Fruit fly (Drosophila melanogaster) Kc167 (cell line): Measurements from ENCODE around the gene Awh.

ENCODE experiments used
- Myc ChIP-seq: fragments of >200 bp; optimal IDR thresholded peaks from 2 replicates; lab custom pipeline; 2017; ENCODE audit warnings: missing external identifiers
- Sin3A ChIP-seq: fragments of >200 bp; optimal IDR thresholded peaks from 2 replicates; lab custom pipeline; 2018; ENCODE audit warnings: missing external identifiers
- h ChIP-seq: fragments of >200 bp; optimal IDR thresholded peaks from 3 replicates; lab custom pipeline; 2018; ENCODE audit warnings: missing external identifiers
- insv ChIP-seq: fragments of >200 bp; optimal IDR thresholded peaks from 3 replicates; lab custom pipeline; 2018; ENCODE audit warnings: missing external identifiers
- psq ChIP-seq: fragments of >200 bp; optimal IDR thresholded peaks from 2 replicates; lab custom pipeline; 2017; ENCODE audit warnings: missing external identifiers
- ttk ChIP-seq: sonication (Bioruptor generic); optimal IDR thresholded peaks from 2 replicates; lab custom pipeline; 2017; ENCODE audit warnings: missing external identifiers

DNA sequence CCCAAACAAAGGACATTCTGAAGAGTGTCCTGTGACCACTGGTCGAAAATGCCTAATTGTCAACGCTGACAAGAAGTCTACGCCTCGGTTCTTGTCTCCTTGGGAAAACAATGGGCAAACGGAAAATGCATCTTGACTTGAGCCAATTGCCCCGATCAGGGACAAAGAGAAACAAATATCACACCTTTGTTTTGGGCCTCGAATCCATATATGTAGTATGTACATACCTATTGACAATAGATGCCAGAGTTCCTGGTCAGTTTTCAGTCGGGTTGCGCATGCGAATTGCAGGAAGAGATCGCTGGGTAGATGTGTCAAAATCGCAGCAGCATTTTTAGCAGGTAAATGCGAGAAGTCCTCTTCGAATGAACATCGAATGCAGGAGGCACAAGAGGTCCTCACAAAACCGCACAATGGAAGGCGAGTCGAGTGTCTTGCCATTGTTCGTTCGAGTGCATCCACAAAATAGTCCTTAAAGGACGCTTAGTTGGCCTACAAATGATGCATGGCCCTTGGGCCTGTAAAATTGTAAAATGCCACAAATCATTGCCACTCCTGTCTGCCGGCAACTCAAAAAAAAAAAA is 2.8 kb downstream of the Awh start:
- TF ChIP-seq psq (lab: Kevin White, UChicago) = no peak
- TF ChIP-seq insv = no peak
- no peak for TF ChIP-seq Myc (lab: Kevin White, UChicago)
- no peak for TF ChIP-seq Sin3A (lab: Kevin White, UChicago)
- TF ChIP-seq h (lab: Kevin White, UChicago) = no peak
- TF ChIP-seq ttk (lab: Kevin White, UChicago) = no peak
